Fruit fly (Drosophila melanogaster): ENCODE data around the gene CG34452.

CG34452 gene

dm6 chr3L:15692388-15692787 is 4.7 kb upstream of the CG34452 start:
- TF ChIP-seq ovo (GFP tag; optimal IDR thresholded peaks at IDR 0.05) = no peak
- no peak for TF ChIP-seq cnc (optimal IDR thresholded peaks at IDR 0.05)
- TF ChIP-seq Hr96 (GFP tag; optimal IDR thresholded peaks at IDR 0.05) = no peak
- TF ChIP-seq CG14711 (tag; optimal IDR thresholded peaks at IDR 0.05) = no peak

- no peak for TF ChIP-seq CG7045 (GFP tag; optimal IDR thresholded peaks at IDR 0.05)
- no peak for TF ChIP-seq cic (GFP tag; optimal IDR thresholded peaks at IDR 0.05)
- TF ChIP-seq kay (GFP tag; ENCODE audit: borderline replicate concordance) = no peak
- no peak for TF ChIP-seq cnc (optimal IDR thresholded peaks at IDR 0.05)
- TF ChIP-seq CG11617 (GFP tag; optimal IDR thresholded peaks at IDR 0.05) = no peak
- no peak for TF ChIP-seq toe (GFP tag; optimal IDR thresholded peaks at IDR 0.05)
- no peak for TF ChIP-seq CG7101 (tag; optimal IDR thresholded peaks at IDR 0.05)
- no peak for TF ChIP-seq CG14711 (tag; optimal IDR thresholded peaks at IDR 0.05)
- no peak for TF ChIP-seq Hr96 (GFP tag; optimal IDR thresholded peaks at IDR 0.05)
- no peak for TF ChIP-seq CG33017 (tag; optimal IDR thresholded peaks at IDR 0.05)
- no peak for TF ChIP-seq Clk (GFP tag; optimal IDR thresholded peaks at IDR 0.05)
- TF ChIP-seq CG1620 (GFP tag; optimal IDR thresholded peaks at IDR 0.05) = no peak
- no peak for TF ChIP-seq CG5204 (GFP tag; optimal IDR thresholded peaks at IDR 0.05)
- TF ChIP-seq tj (GFP tag; optimal IDR thresholded peaks at IDR 0.05) = no peak
- no peak for TF ChIP-seq Crg-1 (GFP tag; optimal IDR thresholded peaks at IDR 0.05)
- no peak for TF ChIP-seq CG12768 (GFP tag; optimal IDR thresholded peaks at IDR 0.05)
- TF ChIP-seq Mnt (GFP tag; optimal IDR thresholded peaks at IDR 0.05) = no peak
- TF ChIP-seq pad (GFP tag; optimal IDR thresholded peaks at IDR 0.05) = no peak
- no peak for TF ChIP-seq ovo (GFP tag; optimal IDR thresholded peaks at IDR 0.05)
These were observed 4.3 kb upstream of the CG34452 start, which contains the start of gene CG34451 for dm6 chr3L:15691968-15692367. TSS of gene CG34451 (minus strand) at chr3L:15692068.

DNA sequence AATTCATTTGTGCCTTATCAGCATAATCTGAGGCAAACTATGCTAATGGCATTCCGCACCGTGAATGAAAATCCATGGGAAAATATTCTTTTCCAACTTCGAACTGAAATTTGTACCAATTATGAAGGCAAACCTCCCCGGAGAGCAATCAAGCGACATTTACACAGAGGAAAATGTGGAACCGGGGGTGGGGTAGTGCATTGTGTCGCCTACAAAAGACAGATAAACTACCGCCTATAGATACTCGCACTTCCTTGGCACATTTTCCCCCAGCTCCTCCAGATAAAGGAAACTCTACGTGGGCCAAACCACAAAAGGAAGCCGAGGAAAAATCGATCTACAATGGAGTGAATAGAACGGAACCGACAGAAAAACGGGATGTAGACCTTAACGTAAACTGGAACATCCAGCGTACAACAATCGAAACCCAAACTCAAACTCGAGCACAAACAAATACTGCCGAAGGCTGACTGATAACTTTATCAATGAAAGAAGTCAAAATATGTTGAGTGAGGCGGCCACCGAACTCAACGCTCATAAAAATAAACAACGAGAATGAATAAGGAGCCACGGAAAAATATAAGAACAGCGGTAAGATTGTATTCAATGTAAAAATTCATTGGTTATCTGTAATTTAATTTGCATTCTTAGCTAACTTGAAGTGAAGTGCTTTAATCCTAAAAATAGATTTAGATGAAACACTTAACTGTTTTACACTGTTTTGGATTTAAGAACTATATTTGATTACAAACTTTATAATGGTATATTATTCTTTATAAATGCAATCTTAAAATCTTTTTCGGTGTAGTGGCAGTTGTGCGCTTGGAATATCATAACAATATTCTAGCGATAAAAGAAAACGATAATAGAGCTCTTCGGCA is 3.2 kb upstream of the CG34452 start:
- TF ChIP-seq toe (GFP tag; optimal IDR thresholded peaks at IDR 0.05) (no peak), pad (GFP tag; optimal IDR thresholded peaks at IDR 0.05) (no peak), CG33017 (tag; optimal IDR thresholded peaks at IDR 0.05) (no peak), CG14711 (tag; optimal IDR thresholded peaks at IDR 0.05) (no peak), Crg-1 (GFP tag; optimal IDR thresholded peaks at IDR 0.05) (no peak), CG7045 (GFP tag; optimal IDR thresholded peaks at IDR 0.05) (no peak), CG12768 (GFP tag; optimal IDR thresholded peaks at IDR 0.05) (no peak)

DNA sequence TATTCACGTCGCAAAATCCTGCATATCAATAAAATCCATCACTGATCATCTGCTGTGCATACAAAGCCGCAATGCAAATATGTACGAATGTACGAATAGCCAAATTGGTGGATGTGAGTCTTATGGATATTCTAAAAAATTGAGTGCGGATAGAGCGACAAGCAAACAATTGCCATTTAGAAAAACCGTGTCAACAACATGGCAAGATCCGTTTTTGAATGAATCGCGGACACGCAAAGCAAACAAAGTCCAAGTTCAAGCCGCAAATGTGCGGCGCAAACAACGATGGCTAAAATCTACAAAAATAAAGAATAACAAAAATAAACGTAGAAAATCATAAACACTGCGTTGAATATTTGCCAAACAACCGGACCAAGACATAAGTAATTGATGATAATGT is 1.8 kb upstream of the CG34452 start:
- TF ChIP-seq kay (GFP tag; ENCODE audit: borderline replicate concordance) (no peak), Hr96 (GFP tag; optimal IDR thresholded peaks at IDR 0.05) (no peak), Clk (GFP tag; optimal IDR thresholded peaks at IDR 0.05) (no peak)

DNA sequence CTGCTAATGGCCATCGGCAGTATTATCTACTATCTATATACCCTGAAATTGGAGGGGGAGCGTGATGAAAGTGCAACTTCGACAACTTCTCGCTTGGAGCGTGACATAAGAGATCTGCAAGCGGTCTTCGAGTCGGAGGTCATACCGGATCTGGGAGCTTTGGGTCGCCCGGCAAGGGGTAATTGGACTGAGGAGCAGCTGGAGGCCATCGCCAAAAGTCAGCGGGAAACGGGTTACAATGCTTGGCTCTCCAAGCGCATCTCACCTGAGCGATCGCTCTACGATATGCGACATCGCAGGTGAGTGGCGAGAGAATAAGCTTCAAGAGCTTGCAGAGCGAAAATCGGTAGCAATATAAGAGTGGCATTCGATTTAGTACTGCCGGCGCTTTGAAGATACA is 3.7 kb downstream of the CG34452 start:
- no peak for TF ChIP-seq cnc (optimal IDR thresholded peaks at IDR 0.05)
- no peak for TF ChIP-seq pad (GFP tag; optimal IDR thresholded peaks at IDR 0.05)
- no peak for TF ChIP-seq bab1 (GFP tag; optimal IDR thresholded peaks at IDR 0.05)
- TF ChIP-seq CG11617 (GFP tag; optimal IDR thresholded peaks at IDR 0.05) = no peak
- no peak for TF ChIP-seq CG1620 (GFP tag; optimal IDR thresholded peaks at IDR 0.05)
- no peak for TF ChIP-seq Mnt (GFP tag; optimal IDR thresholded peaks at IDR 0.05)
- TF ChIP-seq Crg-1 (GFP tag; optimal IDR thresholded peaks at IDR 0.05) = no peak
- TF ChIP-seq CG14711 (tag; optimal IDR thresholded peaks at IDR 0.05) = no peak
- no peak for TF ChIP-seq ovo (GFP tag; optimal IDR thresholded peaks at IDR 0.05)
- TF ChIP-seq tj (GFP tag; optimal IDR thresholded peaks at IDR 0.05) = no peak
- TF ChIP-seq CG7045 (GFP tag; optimal IDR thresholded peaks at IDR 0.05) = no peak
- no peak for TF ChIP-seq cic (GFP tag; optimal IDR thresholded peaks at IDR 0.05)
- no peak for TF ChIP-seq CG12768 (GFP tag; optimal IDR thresholded peaks at IDR 0.05)

DNA sequence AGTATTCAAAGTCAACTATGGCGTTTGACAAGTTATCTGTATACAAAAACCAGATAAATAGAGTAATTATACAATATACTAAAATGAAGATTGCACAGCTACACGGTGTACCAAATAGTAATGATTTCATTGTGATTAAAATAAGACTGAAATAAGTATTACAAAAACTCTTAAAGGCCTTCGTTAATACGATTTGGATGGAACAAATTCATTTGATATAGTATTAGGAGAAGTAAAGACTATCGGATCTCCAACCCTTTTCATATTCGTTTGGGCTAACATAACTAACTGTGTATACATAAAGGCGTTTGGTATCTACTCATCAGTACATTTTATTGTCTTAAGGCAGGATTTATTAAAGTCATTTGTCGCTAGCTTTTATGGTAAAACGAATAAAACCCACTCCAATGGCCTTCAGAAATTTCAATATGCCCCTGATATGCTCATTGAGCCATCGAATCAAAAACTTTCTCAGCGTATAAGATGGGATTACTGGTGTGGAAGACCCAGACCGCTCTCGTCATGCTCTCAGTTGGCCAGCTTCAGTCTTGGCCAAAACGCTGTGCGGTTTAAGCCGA is 4.3 kb downstream of the CG34452 start, which contains the start of the genes CG7579 and Pgant8:
TSS of gene CG7579 (minus strand) at position 101 of the 578 bp plus-strand sequence.
TSS of gene Pgant8 (plus strand) at position 528 of the 578 bp plus-strand sequence.
- TF ChIP-seq kay (GFP tag; ENCODE audit: borderline replicate concordance) (no peak), Clk (GFP tag; optimal IDR thresholded peaks at IDR 0.05) (no peak), cnc (optimal IDR thresholded peaks at IDR 0.05) (no peak), CG33017 (tag; optimal IDR thresholded peaks at IDR 0.05) (no peak), cic (GFP tag; optimal IDR thresholded peaks at IDR 0.05) (no peak)

DNA sequence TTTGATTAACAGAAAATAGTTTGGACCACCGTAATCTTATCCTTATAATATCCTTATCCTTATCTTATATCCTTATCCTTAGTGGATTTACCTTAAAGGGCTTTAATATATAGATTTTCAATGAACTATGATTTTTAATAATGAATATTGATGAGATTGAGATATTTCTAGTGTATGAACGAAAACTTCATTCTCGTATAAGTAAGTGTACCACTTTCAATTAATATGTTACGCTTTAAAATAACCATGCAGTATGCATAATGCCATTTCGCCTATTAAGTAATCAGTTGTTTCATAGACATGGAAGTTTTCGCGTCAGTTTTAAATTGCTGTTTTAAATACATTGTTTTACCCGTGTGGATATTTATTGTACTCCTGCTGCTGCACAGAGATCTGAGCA is 8.3 kb downstream of the CG34452 start, which contains the start of gene CG7304:
TSS of gene CG7304 (plus strand) at position 301 of the 400 bp plus-strand sequence.
- no peak for TF ChIP-seq CG11617 (GFP tag; optimal IDR thresholded peaks at IDR 0.05)
- TF ChIP-seq CG1620 (GFP tag; optimal IDR thresholded peaks at IDR 0.05) = no peak
- TF ChIP-seq Clk (GFP tag; optimal IDR thresholded peaks at IDR 0.05) = no peak
- no peak for TF ChIP-seq Crg-1 (GFP tag; optimal IDR thresholded peaks at IDR 0.05)
- no peak for TF ChIP-seq bab1 (GFP tag; optimal IDR thresholded peaks at IDR 0.05)
- no peak for TF ChIP-seq cnc (optimal IDR thresholded peaks at IDR 0.05)
- no peak for TF ChIP-seq pad (GFP tag; optimal IDR thresholded peaks at IDR 0.05)
- no peak for TF ChIP-seq tj (GFP tag; optimal IDR thresholded peaks at IDR 0.05)
- no peak for TF ChIP-seq kay (GFP tag; ENCODE audit: borderline replicate concordance)
- no peak for TF ChIP-seq Hr96 (GFP tag; optimal IDR thresholded peaks at IDR 0.05)
- TF ChIP-seq Mnt (GFP tag; optimal IDR thresholded peaks at IDR 0.05) = no peak

All from whole organism, adult.